Fruit fly (Drosophila melanogaster) whole organism, larva: Measurements from ENCODE around the gene comm.
A peak's percentile ranks its signal among the peaks of the same experiment; 100 is the strongest.

ENCODE experiments used
- noc ChIP-seq: fragments of 200-800 bp; sonication (Bioruptor generic); optimal IDR thresholded peaks from 3 replicates; lab custom pipeline; 2019; ENCODE audit warnings: missing biosample characterization, mild to moderate bottlenecking, missing genetic modification characterization, moderate library complexity

comm gene

dm6 chr3L:15728195-15728594, at the start of gene comm:
comm (minus strand) TSS chr3L:15728430.
- TF ChIP-seq noc (tag; lab: Kevin White, UChicago) = no peak

- no peak for TF ChIP-seq noc (tag; lab: Kevin White, UChicago)
Observed at dm6 chr3L:15777839-15778238, 49.6 kb upstream of the comm start.

- no peak for TF ChIP-seq noc (tag; lab: Kevin White, UChicago)
Observed at dm6 chr3L:15777383-15777782, 49.2 kb upstream of the comm start.

dm6 chr3L:15775498-15775897, 47.3 kb upstream of the comm start:
- TF ChIP-seq noc (tag; lab: Kevin White, UChicago) = no peak

- peak; percentile 11 for TF ChIP-seq noc (tag; lab: Kevin White, UChicago)
Observed at dm6 chr3L:15772239-15772638, 44.0 kb upstream of the comm start.

- no peak for TF ChIP-seq noc (tag; lab: Kevin White, UChicago)
Observed at dm6 chr3L:15771565-15771964, 43.3 kb upstream of the comm start.

dm6 chr3L:15768947-15769389, 40.7 kb upstream of the comm start:
- no peak for TF ChIP-seq noc (tag; lab: Kevin White, UChicago)

- no peak for TF ChIP-seq noc (tag; lab: Kevin White, UChicago)
Observed at dm6 chr3L:15763190-15763576, 35.0 kb upstream of the comm start.

- no peak for TF ChIP-seq noc (tag; lab: Kevin White, UChicago)
Observed at dm6 chr3L:15762449-15763189, 34.4 kb upstream of the comm start.

- no peak for TF ChIP-seq noc (tag; lab: Kevin White, UChicago)
Observed at dm6 chr3L:15761918-15762317, 33.7 kb upstream of the comm start.

- no peak for TF ChIP-seq noc (tag; lab: Kevin White, UChicago)
Observed at dm6 chr3L:15760467-15760866, 32.2 kb upstream of the comm start.

dm6 chr3L:15758668-15759067, 30.4 kb upstream of the comm start:
- no peak for TF ChIP-seq noc (tag; lab: Kevin White, UChicago)

dm6 chr3L:15757851-15758250, 29.6 kb upstream of the comm start:
- no peak for TF ChIP-seq noc (tag; lab: Kevin White, UChicago)

dm6 chr3L:15755114-15755513, 26.9 kb upstream of the comm start:
- no peak for TF ChIP-seq noc (tag; lab: Kevin White, UChicago)

- TF ChIP-seq noc (tag; lab: Kevin White, UChicago) = no peak
Observed at dm6 chr3L:15752786-15753185, 24.6 kb upstream of the comm start.

- no peak for TF ChIP-seq noc (tag; lab: Kevin White, UChicago)
Observed at dm6 chr3L:15749276-15749675, 21.0 kb upstream of the comm start.

dm6 chr3L:15748376-15748955, 20.2 kb upstream of the comm start:
- no peak for TF ChIP-seq noc (tag; lab: Kevin White, UChicago)
